Fruit fly (Drosophila melanogaster): ENCODE measurements around the gene CG43167.

CG43167 gene

dm6 chr2L:11657110-11657509 is at the start of gene CG43167:
TSS of gene CG43167 (plus strand) at chr2L:11657410.
- TF ChIP-seq CG17801 (GFP tag; optimal IDR thresholded peaks at IDR 0.05; ENCODE audit: partially characterized antibody) = no peak

dm6 chr2L:11611672-11612071 is 45.5 kb upstream of the CG43167 start, which contains the start of gene spag4:
TSS of gene spag4 (minus strand) at chr2L:11611772.
- no peak for TF ChIP-seq CG17801 (GFP tag; optimal IDR thresholded peaks at IDR 0.05; ENCODE audit: partially characterized antibody)

dm6 chr2L:11624190-11624589 is 33.0 kb upstream of the CG43167 start:
- TF ChIP-seq CG17801 (GFP tag; optimal IDR thresholded peaks at IDR 0.05; ENCODE audit: partially characterized antibody) = no peak

- TF ChIP-seq CG17801 (GFP tag; optimal IDR thresholded peaks at IDR 0.05; ENCODE audit: partially characterized antibody) = no peak
Observed at dm6 chr2L:11628292-11628691, 28.9 kb upstream of the CG43167 start.

dm6 chr2L:11648739-11649138 is 8.5 kb upstream of the CG43167 start, which contains the start of gene CG6614:
TSS of gene CG6614 (minus strand) at chr2L:11648839.
- TF ChIP-seq CG17801 (GFP tag; optimal IDR thresholded peaks at IDR 0.05; ENCODE audit: partially characterized antibody) = no peak

dm6 chr2L:11651910-11652498 is 5.2 kb upstream of the CG43167 start, which contains the start of the genes CG12307 and CG4983:
TSS of gene CG12307 (minus strand) at chr2L:11652010.
TSS of gene CG4983 (plus strand) at chr2L:11652448.
- TF ChIP-seq CG17801 (GFP tag; optimal IDR thresholded peaks at IDR 0.05; ENCODE audit: partially characterized antibody) = no peak

- TF ChIP-seq CG17801 (GFP tag; optimal IDR thresholded peaks at IDR 0.05; ENCODE audit: partially characterized antibody) = no peak
Observed at dm6 chr2L:11662959-11663358, 5.7 kb downstream of the CG43167 start, which contains the start of gene CG44477. TSS of gene CG44477 (plus strand) at chr2L:11663259.

- TF ChIP-seq CG17801 (GFP tag; optimal IDR thresholded peaks at IDR 0.05; ENCODE audit: partially characterized antibody) = no peak
Observed at dm6 chr2L:11694504-11694903, 37.3 kb downstream of the CG43167 start, which contains the start of gene CG4988. TSS of gene CG4988 (plus strand) at chr2L:11694804.

- no peak for TF ChIP-seq CG17801 (GFP tag; optimal IDR thresholded peaks at IDR 0.05; ENCODE audit: partially characterized antibody)
Observed at dm6 chr2L:11701819-11702218, 44.6 kb downstream of the CG43167 start.
